Fruit fly (Drosophila melanogaster) whole organism, embryonic: ENCODE measurements around the gene CG13309.

Source experiments
- Atf3 ChIP-seq: fragments of 200-800 bp; sonication (Bioruptor generic); optimal IDR thresholded peaks from 3 replicates; lab custom pipeline; 2016; ENCODE audit warnings: missing biosample characterization, missing genetic modification characterization
- B-H2 ChIP-seq: fragments of 200-800 bp; sonication (Bioruptor generic); optimal IDR thresholded peaks from 2 replicates; lab custom pipeline; 2018; ENCODE audit warnings: missing biosample characterization, mild to moderate bottlenecking, missing genetic modification characterization
- BEAF-32 ChIP-seq: fragments of 200-800 bp; sonication (Bioruptor generic); optimal IDR thresholded peaks from 3 replicates; lab custom pipeline; 2017; ENCODE audit warnings: missing biosample characterization, missing genetic modification characterization, mild to moderate bottlenecking, moderate library complexity, missing genetic modification reagents
- BtbVII ChIP-seq: fragments of 200-800 bp; sonication (Bioruptor generic); optimal IDR thresholded peaks from 3 replicates; lab custom pipeline; 2017; ENCODE audit warnings: missing biosample characterization, mild to moderate bottlenecking, missing genetic modification characterization
- CG10209 ChIP-seq: fragments of 200-800 bp; sonication (Bioruptor generic); optimal IDR thresholded peaks from 3 replicates; lab custom pipeline; 2017; ENCODE audit warnings: missing biosample characterization, mild to moderate bottlenecking, missing genetic modification characterization, missing genetic modification reagents
- CG10274 ChIP-seq: fragments of 200-800 bp; sonication (Bioruptor generic); optimal IDR thresholded peaks from 3 replicates; lab custom pipeline; 2017; ENCODE audit warnings: missing biosample characterization, mild to moderate bottlenecking, missing genetic modification characterization
- CG11247 ChIP-seq: fragments of 200-800 bp; sonication (Bioruptor generic); IDR thresholded peaks from 2 replicates; pipeline ENCODE4 v1.3.6; 2022; ENCODE audit warnings: missing biosample characterization, missing genetic modification characterization
- CG12299 ChIP-seq: fragments of 200-800 bp; sonication (Bioruptor generic); optimal IDR thresholded peaks from 2 replicates; lab custom pipeline; 2018; ENCODE audit warnings: missing biosample characterization, mild to moderate bottlenecking, missing genetic modification characterization
- CG14710 ChIP-seq: fragments of 200-800 bp; sonication (Bioruptor generic); optimal IDR thresholded peaks from 3 replicates; lab custom pipeline; 2019; ENCODE audit warnings: missing biosample characterization, mild to moderate bottlenecking, missing genetic modification characterization, moderate library complexity
- CG14965 ChIP-seq: fragments of 200-800 bp; sonication (Bioruptor generic); optimal IDR thresholded peaks from 2 replicates; lab custom pipeline; 2016; ENCODE audit warnings: missing biosample characterization, missing genetic modification characterization, borderline replicate concordance
- CG15073 ChIP-seq: fragments of 200-800 bp; sonication (Bioruptor generic); optimal IDR thresholded peaks from 2 replicates; lab custom pipeline; 2016; ENCODE audit warnings: missing biosample characterization, missing genetic modification characterization
- CG1647 ChIP-seq: fragments of 200-800 bp; sonication (Bioruptor generic); optimal IDR thresholded peaks from 3 replicates; lab custom pipeline; 2016; ENCODE audit warnings: missing biosample characterization, missing genetic modification characterization
- CG17568 ChIP-seq: fragments of 200-800 bp; sonication (Bioruptor generic); optimal IDR thresholded peaks from 2 replicates; lab custom pipeline; 2018; ENCODE audit warnings: missing biosample characterization, mild to moderate bottlenecking, missing genetic modification characterization, moderate library complexity
- CG17912 ChIP-seq: fragments of 200-800 bp; sonication (Bioruptor generic); optimal IDR thresholded peaks from 2 replicates; lab custom pipeline; 2018; ENCODE audit warnings: missing biosample characterization, mild to moderate bottlenecking, missing genetic modification characterization
- CG4820 ChIP-seq: fragments of 200-800 bp; sonication (Bioruptor generic); optimal IDR thresholded peaks from 3 replicates; lab custom pipeline; 2016; ENCODE audit warnings: missing biosample characterization, missing genetic modification characterization
- CG4854 ChIP-seq: fragments of 200-800 bp; sonication (Bioruptor generic); optimal IDR thresholded peaks from 2 replicates; lab custom pipeline; 2016; ENCODE audit warnings: missing biosample characterization, missing genetic modification characterization, inconsistent platforms
- CG8089 ChIP-seq: fragments of 200-800 bp; sonication (Bioruptor generic); optimal IDR thresholded peaks from 3 replicates; lab custom pipeline; 2016; ENCODE audit warnings: missing biosample characterization, missing genetic modification characterization
- CG8290 ChIP-seq, 3 experiments: fragments of 200-800 bp; sonication (Bioruptor generic); optimal IDR thresholded peaks; 2 replicates each; lab custom pipeline; 2016 to 2019; ENCODE audit warnings: missing biosample characterization in 3 of 3, missing genetic modification characterization in 3 of 3, mild to moderate bottlenecking in 2 of 3, moderate library complexity in 1 of 3
- CG8765 ChIP-seq: fragments of 200-800 bp; sonication (Bioruptor generic); IDR thresholded peaks from 2 replicates; pipeline ENCODE4 v1.3.6; 2022; ENCODE audit warnings: missing biosample characterization, missing genetic modification characterization
- CG9727 ChIP-seq: fragments of 200-800 bp; sonication (Bioruptor generic); optimal IDR thresholded peaks from 3 replicates; lab custom pipeline; 2017; ENCODE audit warnings: missing biosample characterization, mild to moderate bottlenecking, missing genetic modification characterization
- D19B ChIP-seq: fragments of 200-800 bp; sonication (Bioruptor generic); optimal IDR thresholded peaks from 2 replicates; lab custom pipeline; 2017; ENCODE audit warnings: missing biosample characterization, mild to moderate bottlenecking, missing genetic modification characterization
- Dfd ChIP-seq, 2 experiments: fragments of >200 bp; optimal IDR thresholded peaks; 2 replicates each; lab custom pipeline; 2017; ENCODE audit warnings: missing biosample characterization in 2 of 2, missing genetic modification characterization in 2 of 2
- Dip2 ChIP-seq: fragments of 200-800 bp; sonication (Bioruptor generic); IDR thresholded peaks from 2 replicates; pipeline ENCODE4 v1.3.6; 2022; ENCODE audit warnings: missing biosample characterization, missing genetic modification characterization
- Fer3 ChIP-seq: fragments of 200-800 bp; sonication (Bioruptor generic); optimal IDR thresholded peaks from 2 replicates; lab custom pipeline; 2018; ENCODE audit warnings: missing biosample characterization, mild to moderate bottlenecking, missing genetic modification characterization, moderate library complexity
- HLH54F ChIP-seq: fragments of 200-800 bp; sonication (Bioruptor generic); optimal IDR thresholded peaks from 3 replicates; lab custom pipeline; 2016; ENCODE audit warnings: missing biosample characterization, missing genetic modification characterization
- MBD-R2 ChIP-seq: fragments of 200-800 bp; sonication (Bioruptor generic); IDR thresholded peaks from 2 replicates; pipeline ENCODE4 v1.3.6; 2022; ENCODE audit warnings: missing biosample characterization, missing genetic modification characterization
- MESR4 ChIP-seq: fragments of 200-800 bp; sonication (Bioruptor generic); optimal IDR thresholded peaks from 2 replicates; lab custom pipeline; 2018; ENCODE audit warnings: missing biosample characterization, mild to moderate bottlenecking, missing genetic modification characterization, moderate library complexity
- NFAT ChIP-seq: fragments of 200-800 bp; sonication (Bioruptor generic); IDR thresholded peaks from 2 replicates; pipeline ENCODE4 v1.3.6; 2022; ENCODE audit warnings: missing biosample characterization, missing genetic modification characterization
- Neu2 ChIP-seq: fragments of 200-800 bp; sonication (Bioruptor generic); optimal IDR thresholded peaks from 3 replicates; lab custom pipeline; 2016; ENCODE audit warnings: missing biosample characterization, missing genetic modification characterization, borderline replicate concordance
- Nf-YB ChIP-seq: fragments of 200-800 bp; sonication (Bioruptor generic); optimal IDR thresholded peaks from 3 replicates; lab custom pipeline; 2019; ENCODE audit warnings: missing biosample characterization, mild to moderate bottlenecking, missing genetic modification characterization, moderate library complexity
- Ssrp ChIP-seq: fragments of 200-800 bp; sonication (Bioruptor generic); optimal IDR thresholded peaks from 2 replicates; lab custom pipeline; 2018; ENCODE audit warnings: missing biosample characterization, mild to moderate bottlenecking, missing genetic modification characterization, moderate library complexity
- TFAM ChIP-seq: fragments of 200-800 bp; sonication (Bioruptor generic); optimal IDR thresholded peaks from 2 replicates; lab custom pipeline; 2017; ENCODE audit warnings: missing biosample characterization, missing genetic modification characterization, inconsistent platforms
- crol ChIP-seq: fragments of 200-800 bp; sonication (Bioruptor generic); IDR thresholded peaks from 2 replicates; pipeline ENCODE4 v1.3.6; 2022; ENCODE audit warnings: missing biosample characterization, missing genetic modification characterization
- dan ChIP-seq: fragments of 200-800 bp; sonication (Bioruptor generic); IDR thresholded peaks from 2 replicates; pipeline ENCODE4 v1.3.6; 2022; ENCODE audit warnings: missing biosample characterization, missing genetic modification characterization
- dimm ChIP-seq: fragments of 200-800 bp; sonication (Bioruptor generic); IDR thresholded peaks from 2 replicates; pipeline ENCODE4 v1.3.6; 2022; ENCODE audit warnings: missing biosample characterization, missing genetic modification characterization
- dm ChIP-seq: fragments of 200-800 bp; sonication (Bioruptor generic); optimal IDR thresholded peaks from 3 replicates; lab custom pipeline; 2016; ENCODE audit warnings: missing biosample characterization, missing genetic modification characterization
- dpn ChIP-seq, 2 experiments: fragments of 200-800 bp; sonication (Bioruptor generic); optimal IDR thresholded peaks; 3 replicates each; lab custom pipeline; 2016; ENCODE audit warnings: missing biosample characterization in 2 of 2, missing genetic modification characterization in 2 of 2
- fd3F ChIP-seq: fragments of 200-800 bp; sonication (Bioruptor generic); optimal IDR thresholded peaks from 2 replicates; lab custom pipeline; 2018; ENCODE audit warnings: missing biosample characterization, mild to moderate bottlenecking, missing genetic modification characterization, moderate library complexity
- gce ChIP-seq: fragments of 200-800 bp; sonication (Bioruptor generic); IDR thresholded peaks from 3 replicates; pipeline ENCODE4 v1.3.6; 2022; ENCODE audit warnings: missing biosample characterization, missing genetic modification characterization
- grau ChIP-seq: fragments of 200-800 bp; optimal IDR thresholded peaks from 3 replicates; lab custom pipeline; 2019; ENCODE audit warnings: missing biosample characterization, mild to moderate bottlenecking, missing genetic modification characterization, moderate library complexity
- gsb-n ChIP-seq: fragments of 200-800 bp; sonication (Bioruptor generic); optimal IDR thresholded peaks from 3 replicates; lab custom pipeline; 2018; ENCODE audit warnings: missing biosample characterization, mild to moderate bottlenecking, missing genetic modification characterization
- jing ChIP-seq: fragments of 200-800 bp; sonication (Bioruptor generic); optimal IDR thresholded peaks from 2 replicates; lab custom pipeline; 2018; ENCODE audit warnings: missing biosample characterization, mild to moderate bottlenecking, missing genetic modification characterization
- kay ChIP-seq: fragments of 200-800 bp; sonication (Bioruptor generic); optimal IDR thresholded peaks from 2 replicates; lab custom pipeline; 2016; ENCODE audit warnings: missing biosample characterization, missing genetic modification characterization
- lola ChIP-seq, 3 experiments: fragments of >200 bp in 2 of 3; fragments of 200-800 bp in 1 of 3; sonication (Bioruptor generic) in 1 of 3; optimal IDR thresholded peaks; 2 replicates each; lab custom pipeline; 2017 to 2019; ENCODE audit warnings: missing biosample characterization in 3 of 3, missing genetic modification characterization in 3 of 3, mild to moderate bottlenecking in 1 of 3, moderate library complexity in 1 of 3
- mld ChIP-seq: fragments of 200-800 bp; sonication (Bioruptor generic); IDR thresholded peaks from 3 replicates; pipeline ENCODE4 v1.3.6; 2022; ENCODE audit warnings: missing biosample characterization, missing genetic modification characterization; ENCODE audit not compliant: partially characterized antibody
- oc ChIP-seq: fragments of 200-800 bp; sonication (Bioruptor generic); optimal IDR thresholded peaks from 2 replicates; lab custom pipeline; 2018; ENCODE audit warnings: missing biosample characterization, mild to moderate bottlenecking, missing genetic modification characterization, moderate library complexity
- pan ChIP-seq, 4 experiments: fragments of >200 bp in 3 of 4; fragments of 200-800 bp in 1 of 4; sonication (Bioruptor generic) in 1 of 4; optimal IDR thresholded peaks in 3 of 4; IDR thresholded peaks in 1 of 4; 2 replicates each; pipeline versions ENCODE4 v1.3.6 to Lab custom; 2017 to 2022; ENCODE audit warnings: missing biosample characterization in 2 of 4, missing genetic modification characterization in 2 of 4, mixed read lengths in 1 of 4
- so ChIP-seq: fragments of 200-800 bp; sonication (Bioruptor generic); IDR thresholded peaks from 3 replicates; pipeline ENCODE4 v1.3.6; 2022; ENCODE audit warnings: missing biosample characterization, missing genetic modification characterization

The CG13309 gene

DNA sequence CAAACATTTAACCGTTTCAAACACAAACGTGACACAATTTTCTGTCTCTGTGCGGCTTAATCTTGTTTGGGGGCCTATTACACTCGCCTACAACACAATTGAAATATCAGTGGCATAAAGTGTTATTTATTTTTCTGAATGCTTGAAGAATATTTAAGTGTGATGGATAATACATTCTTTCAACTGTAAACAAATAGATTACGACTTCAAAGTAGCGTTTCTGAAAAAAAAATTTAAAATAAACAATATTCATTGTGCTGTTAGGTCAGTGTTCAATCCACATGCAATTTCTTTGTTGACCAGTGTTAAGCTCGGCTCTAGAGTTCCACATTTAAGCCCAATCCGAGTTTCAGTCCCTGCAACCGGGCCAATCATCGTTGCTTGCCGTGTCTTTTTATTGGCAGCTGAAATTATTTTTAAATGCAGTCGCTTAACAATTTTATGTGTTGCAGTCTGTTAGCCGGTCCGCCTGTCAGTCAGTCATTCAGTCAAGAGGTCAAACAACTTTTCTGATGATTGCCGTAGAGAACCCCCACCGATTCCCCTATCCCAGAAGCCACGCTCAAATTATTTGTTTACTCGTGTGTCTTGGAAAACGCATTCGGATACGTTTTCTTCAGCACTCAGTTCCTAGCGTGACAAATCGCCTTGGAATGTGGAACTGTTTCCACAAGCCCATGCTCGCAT, 37.1 kb upstream of the CG13309 start (continued):
- no peak for TF ChIP-seq CG17912 (GFP tag; lab: Kevin White, UChicago)
- no peak for TF ChIP-seq CG1647
- TF ChIP-seq CG4854: peak; percentile 38
- TF ChIP-seq fd3F (GFP tag; lab: Kevin White, UChicago): peak; percentile 52
- TF ChIP-seq CG12299: peak; percentile 6
- TF ChIP-seq mld (GFP tag; lab: Robert Waterston, UW): no peak
- peak in 1 of 3 experiments; percentile 87 for TF ChIP-seq lola (GFP tag; optimal IDR thresholded peaks at IDR 0.05; lab: Kevin White, UChicago)
- TF ChIP-seq CG10274 (GFP tag; lab: Kevin White, UChicago): no peak
- TF ChIP-seq CG8765 (GFP tag; lab: Robert Waterston, UW): no peak
- no peak for TF ChIP-seq B-H2 (GFP tag; lab: Kevin White, UChicago)
- TF ChIP-seq dm (GFP tag; lab: Kevin White, UChicago): peak; percentile 30
- TF ChIP-seq Dip2 (GFP tag; lab: Robert Waterston, UW): no peak
- peak; percentile 26 for TF ChIP-seq Atf3
- peak; percentile 71 for TF ChIP-seq CG10209
- no peak for TF ChIP-seq NFAT (GFP tag; lab: Robert Waterston, UW)
- TF ChIP-seq dan (GFP tag; lab: Robert Waterston, UW): no peak
- TF ChIP-seq CG8089 (GFP tag; lab: Kevin White, UChicago): peak; percentile 59
- peak; percentile 79 for TF ChIP-seq Ssrp (tag; lab: Kevin White, UChicago)
- peak; percentile 62 for TF ChIP-seq CG4820 (GFP tag; lab: Kevin White, UChicago)
- TF ChIP-seq CG14965 (GFP tag; lab: Kevin White, UChicago): no peak
- TF ChIP-seq CG9727: peak; percentile 68
- 0 out of 2 replicates have a peak, but pooled peaks have one; percentile 41 for TF ChIP-seq dimm (GFP tag; lab: Robert Waterston, UW)
- TF ChIP-seq TFAM: no peak
- TF ChIP-seq grau (tag; lab: Kevin White, UChicago): peak; percentile 77
- TF ChIP-seq dpn (GFP tag; optimal IDR thresholded peaks at IDR 0.05; lab: Kevin White, UChicago): peak; percentile 4 to 77
- TF ChIP-seq CG14710 (tag; lab: Kevin White, UChicago): peak; percentile 81
- no peak for TF ChIP-seq MESR4
- TF ChIP-seq CG17568 (GFP tag; lab: Kevin White, UChicago): peak; percentile 68
- TF ChIP-seq BEAF-32: no peak
- no peak for TF ChIP-seq crol
- TF ChIP-seq BtbVII: no peak
- TF ChIP-seq jing (GFP tag; lab: Kevin White, UChicago): peak; percentile 62
- TF ChIP-seq gce (GFP tag; lab: Robert Waterston, UW): 0 out of 3 replicates have a peak, but pooled peaks have one; percentile 33
- TF ChIP-seq Dfd (GFP tag; optimal IDR thresholded peaks at IDR 0.05; lab: Kevin White, UChicago): no peak
- no peak for TF ChIP-seq CG15073 (GFP tag; lab: Kevin White, UChicago)
- TF ChIP-seq MBD-R2 (GFP tag; lab: Robert Waterston, UW): no peak
- peak; percentile 91 for TF ChIP-seq oc (tag; lab: Kevin White, UChicago)
- TF ChIP-seq HLH54F: no peak
- peak; percentile 3 for TF ChIP-seq CG8290 (GFP tag; optimal IDR thresholded peaks at IDR 0.05; lab: Kevin White, UChicago)
- peak in 1 of 2 experiments; percentile 29 for TF ChIP-seq CG8290 (tag; optimal IDR thresholded peaks at IDR 0.05; lab: Kevin White, UChicago)
- TF ChIP-seq kay (GFP tag; lab: Kevin White, UChicago): no peak
- TF ChIP-seq Fer3 (tag; lab: Kevin White, UChicago): peak; percentile 55
- peak; percentile 70 for TF ChIP-seq Nf-YB (GFP tag; lab: Kevin White, UChicago)
- no peak for TF ChIP-seq pan (optimal IDR thresholded peaks at IDR 0.05; lab: Kevin White, UChicago)
- peak in 1 of 2 experiments; percentile 86 for TF ChIP-seq pan (GFP tag; optimal IDR thresholded peaks at IDR 0.05 in 1 of 2, IDR thresholded peaks at IDR 0.05 in 1 of 2)
- no peak for TF ChIP-seq Neu2 (GFP tag; lab: Kevin White, UChicago)
- no peak for TF ChIP-seq CG11247 (GFP tag; lab: Robert Waterston, UW)
- TF ChIP-seq gsb-n (tag; lab: Kevin White, UChicago): peak; percentile 80
- TF ChIP-seq D19B: no peak
- TF ChIP-seq so (GFP tag; lab: Robert Waterston, UW): peak; percentile 82; the same call in 2 of the 3 replicates
